Worm (Caenorhabditis elegans) whole organism, mixed stage, embryonic: ENCODE results near the gene cdkl-1.

Experiments
- M03D4.4 ChIP-seq: sonication (generic microtip); optimal IDR thresholded peaks from 2 replicates; lab custom pipeline; 2017; ENCODE audit warnings: mild to moderate bottlenecking, missing genetic modification characterization, missing compliant biosample characterization
- bed-3 ChIP-seq: fragments of 200-800 bp; sonication (Bioruptor generic); optimal IDR thresholded peaks from 3 replicates; lab custom pipeline; 2018; ENCODE audit warnings: mild to moderate bottlenecking, missing genetic modification characterization, moderate library complexity, missing compliant biosample characterization
- ceh-39 ChIP-seq: fragments of 150-350 bp; optimal IDR thresholded peaks from 2 replicates; lab custom pipeline; 2014; ENCODE audit warnings: missing biosample characterization, missing genetic modification characterization
- ceh-43 ChIP-seq: fragments of 200-800 bp; sonication (Bioruptor generic); optimal IDR thresholded peaks from 2 replicates; lab custom pipeline; 2018; ENCODE audit warnings: mild to moderate bottlenecking, missing genetic modification characterization, moderate library complexity, missing compliant biosample characterization
- ces-1 ChIP-seq: fragments of 150-350 bp; optimal IDR thresholded peaks from 2 replicates; lab custom pipeline; 2014; ENCODE audit warnings: missing biosample characterization, missing genetic modification reagents, missing genetic modification characterization
- cnd-1 ChIP-seq: fragments of 200-800 bp; sonication (Bioruptor generic); optimal IDR thresholded peaks from 2 replicates; lab custom pipeline; 2018; ENCODE audit warnings: mild to moderate bottlenecking, missing genetic modification characterization, missing compliant biosample characterization
- drap-1 ChIP-seq: fragments of 200-800 bp; sonication (Bioruptor generic); optimal IDR thresholded peaks from 3 replicates; lab custom pipeline; 2018; ENCODE audit warnings: mild to moderate bottlenecking, missing genetic modification characterization, missing compliant biosample characterization
- elt-1 ChIP-seq: sonication (generic microtip); optimal IDR thresholded peaks from 2 replicates; lab custom pipeline; 2017; ENCODE audit warnings: missing genetic modification characterization, mild to moderate bottlenecking, missing compliant biosample characterization, antibody characterized with exemption, moderate library complexity, borderline replicate concordance; ENCODE audit not compliant: insufficient read depth
- elt-3 ChIP-seq: fragments of 150-350 bp; optimal IDR thresholded peaks from 2 replicates; lab custom pipeline; 2014; ENCODE audit warnings: missing biosample characterization, missing genetic modification characterization
- flh-1 ChIP-seq: fragments of 200-800 bp; sonication (Bioruptor generic); optimal IDR thresholded peaks from 2 replicates; lab custom pipeline; 2018; ENCODE audit warnings: mild to moderate bottlenecking, missing genetic modification characterization, moderate library complexity, missing compliant biosample characterization
- ham-2 ChIP-seq: fragments of 200-800 bp; sonication (Bioruptor generic); optimal IDR thresholded peaks from 2 replicates; lab custom pipeline; 2018; ENCODE audit warnings: mild to moderate bottlenecking, missing genetic modification characterization, missing compliant biosample characterization
- hlh-1 ChIP-seq: fragments of 150-350 bp; optimal IDR thresholded peaks from 2 replicates; lab custom pipeline; 2014; ENCODE audit warnings: missing biosample characterization, missing genetic modification reagents, missing genetic modification characterization
- lin-13 ChIP-seq: fragments of 150-350 bp; optimal IDR thresholded peaks from 2 replicates; lab custom pipeline; 2014; ENCODE audit warnings: missing biosample characterization, missing genetic modification characterization
- lin-32 ChIP-seq: fragments of 200-800 bp; sonication (Bioruptor generic); optimal IDR thresholded peaks from 2 replicates; lab custom pipeline; 2018; ENCODE audit warnings: mild to moderate bottlenecking, missing genetic modification characterization, missing compliant biosample characterization
- lsy-2 ChIP-seq: fragments of 150-350 bp; optimal IDR thresholded peaks from 2 replicates; lab custom pipeline; 2014; ENCODE audit warnings: missing biosample characterization, missing genetic modification characterization
- mab-5 ChIP-seq: fragments of 150-350 bp; optimal IDR thresholded peaks from 2 replicates; lab custom pipeline; 2014; ENCODE audit warnings: missing biosample characterization, missing genetic modification characterization
- mep-1 ChIP-seq: fragments of 150-350 bp; optimal IDR thresholded peaks from 2 replicates; lab custom pipeline; 2017; ENCODE audit warnings: missing biosample characterization, missing genetic modification reagents, missing genetic modification characterization, inconsistent platforms
- nhr-12 ChIP-seq: fragments of 150-350 bp; optimal IDR thresholded peaks from 2 replicates; lab custom pipeline; 2014; ENCODE audit warnings: missing biosample characterization, missing genetic modification characterization
- nhr-2 ChIP-seq: fragments of 150-350 bp; optimal IDR thresholded peaks from 2 replicates; lab custom pipeline; 2014; ENCODE audit warnings: missing biosample characterization, missing genetic modification characterization
- nhr-237 ChIP-seq: fragments of 150-350 bp; optimal IDR thresholded peaks from 2 replicates; lab custom pipeline; 2014; ENCODE audit warnings: missing biosample characterization, missing genetic modification characterization
- nhr-28 ChIP-seq: fragments of 150-350 bp; optimal IDR thresholded peaks from 2 replicates; lab custom pipeline; 2014; ENCODE audit warnings: missing biosample characterization, missing genetic modification characterization
- nhr-76 ChIP-seq: sonication (generic microtip); optimal IDR thresholded peaks from 2 replicates; lab custom pipeline; 2017; ENCODE audit warnings: missing biosample characterization, missing genetic modification characterization
- pha-4 ChIP-seq: fragments of 150-350 bp; optimal IDR thresholded peaks from 2 replicates; lab custom pipeline; 2018; ENCODE audit warnings: missing biosample characterization, missing genetic modification reagents, missing genetic modification characterization
- sem-2 ChIP-seq: fragments of 200-800 bp; sonication (Bioruptor generic); optimal IDR thresholded peaks from 2 replicates; lab custom pipeline; 2018; ENCODE audit warnings: mild to moderate bottlenecking, missing genetic modification characterization, missing compliant biosample characterization
- snpc-4 ChIP-seq: fragments of 150-350 bp; optimal IDR thresholded peaks from 2 replicates; lab custom pipeline; 2014; ENCODE audit warnings: missing biosample characterization, missing genetic modification characterization
- sptf-1 ChIP-seq: sonication (generic microtip); optimal IDR thresholded peaks from 2 replicates; lab custom pipeline; 2017; ENCODE audit warnings: mild to moderate bottlenecking, missing genetic modification characterization, moderate library complexity, missing compliant biosample characterization
- tbx-8 ChIP-seq: fragments of 200-800 bp; sonication (Bioruptor generic); optimal IDR thresholded peaks from 2 replicates; lab custom pipeline; 2018; ENCODE audit warnings: mild to moderate bottlenecking, missing genetic modification characterization, moderate library complexity, missing compliant biosample characterization
- unc-120 ChIP-seq: sonication (generic microtip); optimal IDR thresholded peaks from 2 replicates; lab custom pipeline; 2017; ENCODE audit warnings: missing genetic modification characterization, missing compliant biosample characterization; ENCODE audit not compliant: poor library complexity, severe bottlenecking
- unc-39 ChIP-seq: fragments of 150-350 bp; optimal IDR thresholded peaks from 2 replicates; lab custom pipeline; 2014; ENCODE audit warnings: missing biosample characterization, missing genetic modification characterization
- unc-62 ChIP-seq: fragments of 150-350 bp; optimal IDR thresholded peaks from 2 replicates; lab custom pipeline; 2014; ENCODE audit warnings: missing biosample characterization, missing genetic modification reagents, missing genetic modification characterization
- zip-8 ChIP-seq: fragments of 150-350 bp; optimal IDR thresholded peaks from 2 replicates; lab custom pipeline; 2014; ENCODE audit warnings: missing biosample characterization, missing genetic modification characterization

Gene cdkl-1

DNA sequence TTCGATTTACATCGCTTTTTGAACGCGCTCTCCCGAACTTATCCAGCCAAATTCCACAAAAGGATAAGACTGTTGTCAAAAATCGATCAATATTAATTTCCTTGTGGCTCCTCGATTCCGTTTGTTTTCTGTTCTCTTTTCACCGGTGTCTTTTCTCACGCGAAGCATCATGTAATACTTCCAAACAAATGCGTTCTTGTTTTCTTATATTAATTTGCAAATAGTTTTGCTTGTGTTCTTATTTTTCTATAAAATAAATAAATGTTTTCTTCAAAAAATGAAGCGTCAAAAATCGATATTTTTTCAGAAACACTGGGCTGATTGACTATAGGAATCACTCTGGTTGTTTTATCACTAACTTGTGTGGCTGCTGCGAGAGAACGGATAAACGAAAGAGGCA lies 14.9 kb downstream of the cdkl-1 start, which contains the start of gene math-33:
TSS of gene math-33 (plus strand) at position 301 of the 400 bp plus-strand sequence.
- TF ChIP-seq ces-1 (GFP tag; lab: Kevin White, UChicago) (no peak), M03D4.4 (tag; lab: Kevin White, UChicago) (no peak), drap-1 (GFP tag; lab: Kevin White, UChicago) (no peak), nhr-237 (tag; lab: Kevin White, UChicago) (no peak), unc-62 (GFP tag; lab: Kevin White, UChicago) (no peak), sptf-1 (tag; lab: Kevin White, UChicago) (no peak), ceh-39 (tag; lab: Kevin White, UChicago) (no peak), mep-1 (tag; lab: Kevin White, UChicago) (no peak), bed-3 (GFP tag; lab: Kevin White, UChicago) (no peak), snpc-4 (no peak), zip-8 (tag; lab: Kevin White, UChicago) (no peak)

DNA sequence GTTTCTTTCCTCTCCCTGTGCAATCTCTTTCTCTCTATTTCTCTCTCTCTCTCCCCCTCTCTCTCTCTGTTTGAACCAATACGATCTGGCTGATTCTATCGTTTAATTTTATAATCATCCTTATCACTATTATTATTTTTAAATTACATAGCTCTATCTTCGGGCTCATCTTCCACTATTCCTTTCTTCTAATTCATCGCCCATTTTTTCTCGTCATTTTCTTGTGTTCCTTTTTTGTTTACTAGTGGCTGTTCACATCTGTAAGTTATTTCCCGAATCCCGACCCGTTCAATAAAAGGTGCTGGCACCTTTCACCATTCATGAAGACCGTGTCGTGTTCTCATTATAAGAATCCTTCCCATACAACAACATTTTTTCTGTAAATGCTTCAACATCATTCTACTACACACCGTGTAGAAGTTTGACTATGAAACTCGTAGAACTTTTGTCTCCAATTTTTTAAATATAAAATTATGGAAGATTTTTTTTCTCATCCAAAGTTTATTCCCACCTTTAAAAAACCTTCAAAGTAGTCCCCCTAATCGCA lies 19.6 kb downstream of the cdkl-1 start:
- TF ChIP-seq unc-39 (tag; lab: Kevin White, UChicago) (no peak), elt-1 (no peak), hlh-1 (no peak), unc-120 (tag; lab: Kevin White, UChicago) (no peak), M03D4.4 (tag; lab: Kevin White, UChicago) (no peak), ham-2 (GFP tag; lab: Kevin White, UChicago) (no peak), mep-1 (tag; lab: Kevin White, UChicago) (no peak), ces-1 (GFP tag; lab: Kevin White, UChicago) (no peak), lin-32 (GFP tag; lab: Kevin White, UChicago) (no peak), lsy-2 (tag; lab: Kevin White, UChicago) (no peak), tbx-8 (GFP tag; lab: Kevin White, UChicago) (no peak), nhr-12 (tag; lab: Kevin White, UChicago) (no peak), pha-4 (tag; lab: Kevin White, UChicago) (no peak)

DNA sequence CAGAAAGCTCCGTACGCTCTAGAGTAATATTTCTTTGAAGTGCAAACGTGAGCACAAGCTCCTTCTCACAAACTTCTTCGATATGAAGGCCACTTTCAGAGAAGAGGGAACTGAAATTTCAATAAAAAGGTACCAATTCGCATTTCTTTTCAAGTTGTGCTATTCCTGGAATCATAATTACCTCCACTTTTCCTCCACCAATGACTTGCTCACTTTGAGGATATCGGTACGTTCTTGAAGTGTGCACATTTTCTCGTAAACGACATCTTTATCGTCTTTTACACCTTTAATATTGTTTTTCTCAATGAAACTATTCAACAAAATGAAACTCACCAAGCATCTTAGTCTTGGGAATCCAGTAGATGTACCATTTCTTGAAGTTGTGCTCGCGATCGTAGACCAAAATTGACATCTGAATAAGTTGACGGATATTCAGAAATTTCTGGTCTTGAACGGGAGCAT lies 20.6 kb downstream of the cdkl-1 start, which contains the start of gene scb-1:
TSS of gene scb-1 (minus strand) at position 412 of the 462 bp plus-strand sequence.
- TF ChIP-seq cnd-1 (no peak), elt-1 (no peak), hlh-1 (no peak), nhr-76 (tag; lab: Kevin White, UChicago) (no peak), flh-1 (GFP tag; lab: Kevin White, UChicago) (no peak)
- TF ChIP-seq, all 35 proteins: peak for 0

DNA sequence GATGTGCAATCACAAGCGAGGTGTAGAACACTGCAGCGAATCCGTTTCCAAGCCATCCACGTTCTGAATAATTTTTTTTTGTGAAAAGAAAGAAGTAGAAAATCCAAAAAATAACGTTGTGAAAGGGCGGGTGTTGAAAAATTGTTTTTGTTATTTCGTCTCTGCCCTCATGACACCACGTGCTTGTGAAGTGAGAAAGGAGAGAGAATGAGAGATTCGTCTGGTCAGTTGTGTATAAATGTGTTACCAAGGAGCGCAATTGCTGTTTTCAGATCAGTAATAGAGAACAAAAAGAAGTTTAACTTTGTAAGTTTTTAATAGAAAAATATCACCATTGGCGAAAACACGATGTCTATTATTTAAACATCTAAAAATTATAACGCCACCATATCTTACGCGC lies 22.5 kb downstream of the cdkl-1 start:
- TF ChIP-seq elt-3 (tag; lab: Kevin White, UChicago) (no peak), unc-39 (tag; lab: Kevin White, UChicago) (no peak), pha-4 (tag; lab: Kevin White, UChicago) (no peak), ham-2 (GFP tag; lab: Kevin White, UChicago) (no peak), nhr-12 (tag; lab: Kevin White, UChicago) (no peak), tbx-8 (GFP tag; lab: Kevin White, UChicago) (no peak), mep-1 (tag; lab: Kevin White, UChicago) (peak; percentile 33), sem-2 (GFP tag; lab: Kevin White, UChicago) (no peak), mab-5 (tag; lab: Kevin White, UChicago) (no peak), ceh-43 (GFP tag; lab: Kevin White, UChicago) (no peak), ces-1 (GFP tag; lab: Kevin White, UChicago) (peak; percentile 84), sptf-1 (tag; lab: Kevin White, UChicago) (no peak), cnd-1 (no peak), nhr-2 (tag; lab: Kevin White, UChicago) (no peak), nhr-28 (tag; lab: Kevin White, UChicago) (no peak), lin-32 (GFP tag; lab: Kevin White, UChicago) (no peak), hlh-1 (peak; percentile 56), zip-8 (tag; lab: Kevin White, UChicago) (no peak), flh-1 (GFP tag; lab: Kevin White, UChicago) (no peak), nhr-76 (tag; lab: Kevin White, UChicago) (no peak), unc-120 (tag; lab: Kevin White, UChicago) (no peak), lin-13 (no peak), M03D4.4 (tag; lab: Kevin White, UChicago) (no peak), drap-1 (GFP tag; lab: Kevin White, UChicago) (no peak)
